Worm (Caenorhabditis elegans): ENCODE data around the gene F22B8.7.

The F22B8.7 gene

ce11 chrV:16071167-16071566 is 23.2 kb upstream of the F22B8.7 start, which contains the start of gene nhr-176:
nhr-176 (plus strand) TSS chrV:16071325.
- no peak for TF ChIP-seq W03F9.2 (tag; optimal IDR thresholded peaks at IDR 0.05)
- no peak for TF ChIP-seq dao-5 (tag; optimal IDR thresholded peaks at IDR 0.05)
- TF ChIP-seq him-1 (tag; optimal IDR thresholded peaks at IDR 0.05) = no peak

DNA sequence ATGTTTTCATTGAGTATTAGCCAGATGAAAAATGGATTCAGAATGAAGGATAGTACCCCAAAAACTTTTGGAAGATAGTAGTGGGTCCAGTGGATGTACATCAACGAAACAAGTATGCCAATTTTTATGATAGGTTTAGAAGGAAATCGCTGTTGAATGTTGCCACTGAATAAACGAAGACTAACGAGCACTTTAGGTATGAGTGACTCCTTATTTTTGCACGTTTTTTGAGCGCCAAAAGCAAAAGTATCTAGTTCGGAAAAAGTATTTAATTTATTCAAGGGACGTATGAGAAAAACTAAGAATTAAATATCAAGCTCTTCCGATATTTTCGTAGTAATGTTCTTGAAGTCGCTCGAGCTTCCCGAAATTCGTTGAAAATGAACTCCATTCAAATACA is 20.5 kb upstream of the F22B8.7 start, which contains the start of gene srj-10:
Gene srj-10, minus strand, starts transcription at position 101 of the 400 bp plus-strand sequence.
- no peak for TF ChIP-seq him-1 (tag; optimal IDR thresholded peaks at IDR 0.05)
- TF ChIP-seq W03F9.2 (tag; optimal IDR thresholded peaks at IDR 0.05) = no peak
- TF ChIP-seq dao-5 (tag; optimal IDR thresholded peaks at IDR 0.05) = no peak

- TF ChIP-seq W03F9.2 (tag; optimal IDR thresholded peaks at IDR 0.05) (no peak), him-1 (tag; optimal IDR thresholded peaks at IDR 0.05) (no peak), dao-5 (tag; optimal IDR thresholded peaks at IDR 0.05) (no peak)
Observed at ce11 chrV:16075250-16075709, 19.1 kb upstream of the F22B8.7 start, which contains the start of the genes F14H3.12 and srj-29. F14H3.12 (minus strand) TSS chrV:16075323. srj-29 (plus strand) TSS chrV:16075659.

ce11 chrV:16080039-16080438 is 14.3 kb upstream of the F22B8.7 start:
- TF ChIP-seq him-1 (tag; optimal IDR thresholded peaks at IDR 0.05) = no peak

ce11 chrV:16080678-16081077 is 13.7 kb upstream of the F22B8.7 start:
- TF ChIP-seq dao-5 (tag; optimal IDR thresholded peaks at IDR 0.05) = no peak
- TF ChIP-seq W03F9.2 (tag; optimal IDR thresholded peaks at IDR 0.05) = no peak
- no peak for TF ChIP-seq him-1 (tag; optimal IDR thresholded peaks at IDR 0.05)

ce11 chrV:16090685-16091084 is 3.7 kb upstream of the F22B8.7 start, which contains the start of gene F22B8.3:
F22B8.3 (plus strand) TSS chrV:16090985.
- no peak for TF ChIP-seq him-1 (tag; optimal IDR thresholded peaks at IDR 0.05)
- no peak for TF ChIP-seq dao-5 (tag; optimal IDR thresholded peaks at IDR 0.05)
- no peak for TF ChIP-seq W03F9.2 (tag; optimal IDR thresholded peaks at IDR 0.05)

ce11 chrV:16094862-16095261 is 478 bp downstream of the F22B8.7 start:
- TF ChIP-seq him-1 (tag; optimal IDR thresholded peaks at IDR 0.05) = no peak
- TF ChIP-seq dao-5 (tag; optimal IDR thresholded peaks at IDR 0.05) = no peak
- TF ChIP-seq W03F9.2 (tag; optimal IDR thresholded peaks at IDR 0.05) = no peak

- TF ChIP-seq him-1 (tag; optimal IDR thresholded peaks at IDR 0.05) = no peak
- TF ChIP-seq W03F9.2 (tag; optimal IDR thresholded peaks at IDR 0.05) = no peak
- no peak for TF ChIP-seq dao-5 (tag; optimal IDR thresholded peaks at IDR 0.05)
Observed at ce11 chrV:16099441-16099840, 5.1 kb downstream of the F22B8.7 start, which contains the start of gene str-7. str-7 (minus strand) TSS chrV:16099541.

- TF ChIP-seq dao-5 (tag; optimal IDR thresholded peaks at IDR 0.05) = no peak
- TF ChIP-seq him-1 (tag; optimal IDR thresholded peaks at IDR 0.05) = no peak
Observed at ce11 chrV:16100103-16100730, 5.8 kb downstream of the F22B8.7 start, which contains the start of gene cth-1. cth-1 (plus strand) TSS chrV:16100680.

DNA sequence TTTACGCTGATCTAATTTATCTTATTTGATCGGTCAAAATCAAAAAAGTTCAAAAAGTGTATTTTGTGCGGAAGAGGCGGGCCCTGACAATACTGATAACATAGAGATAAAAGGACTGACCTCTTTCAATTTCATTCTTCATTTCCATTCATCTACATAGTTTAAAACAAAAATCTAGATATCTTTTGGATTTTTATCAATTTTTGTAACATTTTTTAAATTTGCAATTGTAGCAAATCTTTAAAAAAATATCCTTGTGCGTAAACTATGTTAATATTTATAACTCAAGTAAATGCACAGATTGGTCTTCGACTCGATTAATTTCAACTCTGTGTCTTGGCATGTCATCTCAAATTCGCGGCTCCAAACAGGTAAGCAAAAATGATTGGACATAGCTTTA is 9.2 kb downstream of the F22B8.7 start, which contains the start of gene argk-1:
Gene argk-1, plus strand, starts transcription at position 301 of the 400 bp plus-strand sequence.
- no peak for TF ChIP-seq him-1 (tag; optimal IDR thresholded peaks at IDR 0.05)
- TF ChIP-seq dao-5 (tag; optimal IDR thresholded peaks at IDR 0.05) = no peak

DNA sequence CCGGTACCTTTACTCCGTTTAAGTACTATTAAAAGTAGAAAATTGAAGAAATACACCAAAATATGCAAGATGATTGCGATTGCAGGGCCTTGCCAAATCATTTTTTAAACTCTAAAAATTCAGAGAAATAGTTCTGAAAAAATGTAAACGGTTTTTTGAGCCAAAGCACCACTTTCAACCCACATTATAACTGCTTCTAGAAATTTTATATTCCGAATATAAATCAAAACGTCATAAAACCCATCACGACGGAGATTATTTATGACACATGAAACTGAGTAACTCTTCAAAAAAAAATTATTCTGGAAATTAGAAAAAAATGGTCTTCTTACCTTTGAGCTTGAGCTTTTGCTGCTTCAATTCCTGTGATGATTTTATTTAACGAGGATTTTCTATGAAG is 19.9 kb downstream of the F22B8.7 start, which contains the start of gene srxa-16:
Gene srxa-16, minus strand, starts transcription at position 101 of the 400 bp plus-strand sequence.
- no peak for TF ChIP-seq W03F9.2 (tag; optimal IDR thresholded peaks at IDR 0.05)
- TF ChIP-seq dao-5 (tag; optimal IDR thresholded peaks at IDR 0.05) = no peak
- no peak for TF ChIP-seq him-1 (tag; optimal IDR thresholded peaks at IDR 0.05)

- TF ChIP-seq him-1 (tag; optimal IDR thresholded peaks at IDR 0.05) = no peak
- TF ChIP-seq dao-5 (tag; optimal IDR thresholded peaks at IDR 0.05) = no peak
- TF ChIP-seq W03F9.2 (tag; optimal IDR thresholded peaks at IDR 0.05) = no peak
Observed at ce11 chrV:16115381-16115780, 21.0 kb downstream of the F22B8.7 start, which contains the start of gene str-25. str-25 (plus strand) TSS chrV:16115681.

DNA sequence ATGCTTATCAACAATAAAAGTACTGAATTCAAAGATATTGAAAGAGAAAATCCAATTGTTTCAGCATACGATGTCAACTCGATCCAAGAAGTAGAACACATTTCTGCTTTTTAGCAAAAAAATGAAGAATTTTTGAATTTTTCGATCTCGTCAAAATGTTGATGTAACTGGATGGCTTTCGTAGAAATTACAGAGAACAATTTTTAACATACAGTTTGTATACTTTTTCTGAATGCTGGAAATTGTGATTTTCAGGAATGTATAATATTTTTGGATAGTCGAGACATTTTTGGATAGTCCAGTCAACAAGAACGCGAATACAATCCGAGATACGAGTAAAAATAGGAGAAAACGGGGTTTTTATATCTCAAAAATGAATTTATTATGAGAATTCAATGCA is 24.2 kb downstream of the F22B8.7 start, which contains the start of gene str-103:
Gene str-103, minus strand, starts transcription at position 101 of the 400 bp plus-strand sequence.
- TF ChIP-seq W03F9.2 (tag; optimal IDR thresholded peaks at IDR 0.05) (no peak), dao-5 (tag; optimal IDR thresholded peaks at IDR 0.05) (no peak), him-1 (tag; optimal IDR thresholded peaks at IDR 0.05) (no peak)

ce11 chrV:16120499-16120898 is 26.1 kb downstream of the F22B8.7 start:
- TF ChIP-seq him-1 (tag; optimal IDR thresholded peaks at IDR 0.05) = no peak
- no peak for TF ChIP-seq W03F9.2 (tag; optimal IDR thresholded peaks at IDR 0.05)
- no peak for TF ChIP-seq dao-5 (tag; optimal IDR thresholded peaks at IDR 0.05)
